Worm (Caenorhabditis elegans) whole organism, L4 larva: ENCODE results near the gene ZK643.5.

Experiments
- F10B5.3 ChIP-seq: sonication (generic microtip); optimal IDR thresholded peaks from 2 replicates; lab custom pipeline; 2016; ENCODE audit warnings: mild to moderate bottlenecking, missing genetic modification characterization, missing compliant biosample characterization
- R02D3.7 ChIP-seq: fragments of 150-350 bp; sonication (generic microtip); optimal IDR thresholded peaks from 3 replicates; lab custom pipeline; 2014; ENCODE audit warnings: missing biosample characterization, missing genetic modification characterization
- T20F7.1 ChIP-seq: fragments of 200-800 bp; sonication (Bioruptor generic); optimal IDR thresholded peaks from 2 replicates; lab custom pipeline; 2018; ENCODE audit warnings: mild to moderate bottlenecking, missing genetic modification characterization, missing compliant biosample characterization
- Y105C5A.15 ChIP-seq: fragments of 200-800 bp; sonication (Bioruptor generic); IDR thresholded peaks from 2 replicates; pipeline ENCODE4 v1.3.6; 2022; ENCODE audit warnings: missing genetic modification characterization, missing compliant biosample characterization
- Y48G9A.11 ChIP-seq: fragments of 200-800 bp; sonication (Bioruptor generic); IDR thresholded peaks from 2 replicates; pipeline ENCODE4 v1.3.6; 2022; ENCODE audit warnings: missing genetic modification reagents, missing genetic modification characterization, missing compliant biosample characterization
- Y5F2A.4 ChIP-seq: fragments of 200-800 bp; sonication (Bioruptor generic); optimal IDR thresholded peaks from 2 replicates; lab custom pipeline; 2018; ENCODE audit warnings: mild to moderate bottlenecking, missing genetic modification characterization, missing compliant biosample characterization
- aly-2 ChIP-seq: sonication (generic microtip); optimal IDR thresholded peaks from 2 replicates; lab custom pipeline; 2018; ENCODE audit warnings: missing biosample characterization, missing genetic modification characterization
- ama-1 ChIP-seq: fragments of 150-350 bp; optimal IDR thresholded peaks from 2 replicates; lab custom pipeline; 2014; ENCODE audit warnings: inconsistent platforms, mixed read lengths
- attf-4 ChIP-seq: sonication (generic microtip); optimal IDR thresholded peaks from 3 replicates; lab custom pipeline; 2017; ENCODE audit warnings: missing biosample characterization, missing genetic modification characterization
- ceh-20 ChIP-seq: fragments of 200-800 bp; sonication (Bioruptor generic); IDR thresholded peaks from 2 replicates; pipeline ENCODE4 v1.3.6; 2022; ENCODE audit warnings: missing genetic modification reagents, missing genetic modification characterization, missing compliant biosample characterization
- ceh-44 ChIP-seq: fragments of 200-800 bp; sonication (Bioruptor generic); IDR thresholded peaks from 2 replicates; pipeline ENCODE4 v1.3.6; 2022; ENCODE audit warnings: missing genetic modification reagents, missing genetic modification characterization, missing compliant biosample characterization
- ceh-82 ChIP-seq: sonication (generic microtip); optimal IDR thresholded peaks from 2 replicates; lab custom pipeline; 2017; ENCODE audit warnings: missing biosample characterization, missing genetic modification characterization
- ctbp-1 ChIP-seq: fragments of 200-800 bp; sonication (Bioruptor generic); IDR thresholded peaks from 2 replicates; pipeline ENCODE4 v1.3.6; 2022; ENCODE audit warnings: missing genetic modification reagents, missing genetic modification characterization, missing compliant biosample characterization
- daf-12 ChIP-seq: fragments of 150-350 bp; optimal IDR thresholded peaks from 2 replicates; lab custom pipeline; 2014; ENCODE audit warnings: missing biosample characterization, missing genetic modification reagents, missing genetic modification characterization
- dpl-1 ChIP-seq: fragments of 150-350 bp; optimal IDR thresholded peaks from 2 replicates; lab custom pipeline; 2014; ENCODE audit warnings: missing biosample characterization, missing genetic modification reagents, missing genetic modification characterization
- dve-1 ChIP-seq: sonication (generic microtip); optimal IDR thresholded peaks from 2 replicates; lab custom pipeline; 2017; ENCODE audit warnings: antibody characterized with exemption, mild to moderate bottlenecking, missing genetic modification characterization, missing compliant biosample characterization; ENCODE audit not compliant: insufficient read depth
- egl-27 ChIP-seq: sonication (generic microtip); optimal IDR thresholded peaks from 3 replicates; lab custom pipeline; 2017; ENCODE audit warnings: missing biosample characterization, missing genetic modification reagents, missing genetic modification characterization
- egl-43 ChIP-seq: fragments of 200-800 bp; sonication (Bioruptor generic); IDR thresholded peaks from 2 replicates; pipeline ENCODE4 v1.3.6; 2022; ENCODE audit warnings: missing genetic modification reagents, missing genetic modification characterization, missing compliant biosample characterization
- fkh-10 ChIP-seq: fragments of 150-350 bp; optimal IDR thresholded peaks from 2 replicates; lab custom pipeline; 2014; ENCODE audit warnings: missing biosample characterization, missing genetic modification reagents, missing genetic modification characterization
- fos-1 ChIP-seq: fragments of 150-350 bp; optimal IDR thresholded peaks from 2 replicates; lab custom pipeline; 2014; ENCODE audit warnings: missing biosample characterization, missing genetic modification characterization
- gei-8 ChIP-seq: fragments of 200-800 bp; sonication (Bioruptor generic); optimal IDR thresholded peaks from 2 replicates; lab custom pipeline; 2018; ENCODE audit warnings: mild to moderate bottlenecking, missing genetic modification characterization, missing compliant biosample characterization
- hlh-30 ChIP-seq: sonication (generic microtip); optimal IDR thresholded peaks from 2 replicates; lab custom pipeline; 2017; ENCODE audit warnings: antibody characterized with exemption, mild to moderate bottlenecking, missing genetic modification characterization, missing compliant biosample characterization; ENCODE audit not compliant: insufficient read depth
- jun-1 ChIP-seq: fragments of 150-350 bp; optimal IDR thresholded peaks from 2 replicates; lab custom pipeline; 2014; ENCODE audit warnings: missing biosample characterization, missing genetic modification reagents, missing genetic modification characterization
- lim-7 ChIP-seq: fragments of 200-800 bp; sonication (Bioruptor generic); IDR thresholded peaks from 2 replicates; pipeline ENCODE4 v1.3.6; 2022; ENCODE audit warnings: missing genetic modification characterization, missing compliant biosample characterization
- lin-13 ChIP-seq: fragments of 150-350 bp; optimal IDR thresholded peaks from 2 replicates; lab custom pipeline; 2014; ENCODE audit warnings: missing biosample characterization, missing genetic modification reagents, missing genetic modification characterization
- lin-15B ChIP-seq: fragments of 150-350 bp; sonication (generic microtip); optimal IDR thresholded peaks from 3 replicates; lab custom pipeline; 2014; ENCODE audit warnings: missing biosample characterization, missing genetic modification characterization
- lin-38 ChIP-seq: fragments of 200-800 bp; sonication (Bioruptor generic); IDR thresholded peaks from 2 replicates; pipeline ENCODE4 v1.3.6; 2022; ENCODE audit warnings: missing genetic modification reagents, missing genetic modification characterization, missing compliant biosample characterization
- lir-3 ChIP-seq: sonication (generic microtip); optimal IDR thresholded peaks from 2 replicates; lab custom pipeline; 2016; ENCODE audit warnings: mild to moderate bottlenecking, missing genetic modification characterization, missing compliant biosample characterization
- lsy-2 ChIP-seq, 2 experiments: fragments of 150-350 bp in 1 of 2; sonication (generic microtip) in 1 of 2; optimal IDR thresholded peaks; 2 replicates each; lab custom pipeline; 2014 to 2017; ENCODE audit warnings: missing biosample characterization in 2 of 2, missing genetic modification characterization in 2 of 2
- mdt-29 ChIP-seq: fragments of 200-800 bp; sonication (Bioruptor generic); IDR thresholded peaks from 2 replicates; pipeline ENCODE4 v1.3.6; 2022; ENCODE audit warnings: missing genetic modification reagents, missing genetic modification characterization, missing compliant biosample characterization
- mep-1 ChIP-seq: fragments of 150-350 bp; sonication (generic microtip); optimal IDR thresholded peaks from 3 replicates; lab custom pipeline; 2014; ENCODE audit warnings: missing biosample characterization, missing genetic modification characterization
- nhr-11 ChIP-seq: fragments of 150-350 bp; optimal IDR thresholded peaks from 2 replicates; lab custom pipeline; 2014; ENCODE audit warnings: missing biosample characterization, missing genetic modification characterization
- nhr-111 ChIP-seq: fragments of 200-800 bp; sonication (Bioruptor generic); optimal IDR thresholded peaks from 2 replicates; lab custom pipeline; 2018; ENCODE audit warnings: mild to moderate bottlenecking, missing genetic modification characterization, missing compliant biosample characterization
- nhr-237 ChIP-seq: sonication (generic microtip); optimal IDR thresholded peaks from 2 replicates; lab custom pipeline; 2017; ENCODE audit warnings: missing biosample characterization, missing genetic modification characterization
- nhr-25 ChIP-seq: sonication (generic microtip); optimal IDR thresholded peaks from 2 replicates; lab custom pipeline; 2017; ENCODE audit warnings: missing genetic modification characterization, mild to moderate bottlenecking, missing compliant biosample characterization, antibody characterized with exemption, moderate library complexity, borderline replicate concordance; ENCODE audit not compliant: insufficient read depth
- nhr-28 ChIP-seq: fragments of 150-350 bp; optimal IDR thresholded peaks from 2 replicates; lab custom pipeline; 2014; ENCODE audit warnings: missing biosample characterization, missing genetic modification characterization
- nhr-42 ChIP-seq: fragments of 200-800 bp; sonication (Bioruptor generic); IDR thresholded peaks from 2 replicates; pipeline ENCODE4 v1.3.6; 2022; ENCODE audit warnings: missing genetic modification characterization, missing compliant biosample characterization
- nhr-6 ChIP-seq: fragments of 150-350 bp; optimal IDR thresholded peaks from 2 replicates; lab custom pipeline; 2014; ENCODE audit warnings: missing biosample characterization, missing genetic modification characterization
- nhr-76 ChIP-seq: fragments of 150-350 bp; optimal IDR thresholded peaks from 2 replicates; lab custom pipeline; 2014; ENCODE audit warnings: missing biosample characterization, missing genetic modification characterization
- pqm-1 ChIP-seq: sonication (generic microtip); optimal IDR thresholded peaks from 2 replicates; lab custom pipeline; 2017; ENCODE audit warnings: missing biosample characterization, missing genetic modification characterization
- sdz-12 ChIP-seq: fragments of 200-800 bp; sonication (Bioruptor generic); optimal IDR thresholded peaks from 2 replicates; lab custom pipeline; 2018; ENCODE audit warnings: mild to moderate bottlenecking, missing genetic modification characterization, missing compliant biosample characterization
- skn-1 ChIP-seq: fragments of 150-350 bp; optimal IDR thresholded peaks from 2 replicates; lab custom pipeline; 2014; ENCODE audit warnings: missing biosample characterization, missing genetic modification characterization
- snpc-1.2 ChIP-seq: fragments of 200-800 bp; sonication (Bioruptor generic); IDR thresholded peaks from 2 replicates; pipeline ENCODE4 v1.3.6; 2022; ENCODE audit warnings: missing genetic modification reagents, missing genetic modification characterization, missing compliant biosample characterization
- snpc-4 ChIP-seq: fragments of 150-350 bp; optimal IDR thresholded peaks from 2 replicates; lab custom pipeline; 2014; ENCODE audit warnings: missing biosample characterization, missing genetic modification characterization
- spr-3 ChIP-seq: fragments of 200-800 bp; sonication (Bioruptor generic); optimal IDR thresholded peaks from 2 replicates; lab custom pipeline; 2018; ENCODE audit warnings: mild to moderate bottlenecking, missing genetic modification characterization, missing compliant biosample characterization
- unc-130 ChIP-seq: sonication (generic microtip); optimal IDR thresholded peaks from 2 replicates; lab custom pipeline; 2016; ENCODE audit warnings: missing genetic modification reagents, missing genetic modification characterization, missing compliant biosample characterization
- zip-11 ChIP-seq: fragments of 200-800 bp; sonication (Bioruptor generic); IDR thresholded peaks from 2 replicates; pipeline ENCODE4 v1.3.6; 2022; ENCODE audit warnings: missing genetic modification characterization, missing compliant biosample characterization
- zip-2 ChIP-seq: fragments of 150-350 bp; optimal IDR thresholded peaks from 2 replicates; lab custom pipeline; 2014; ENCODE audit warnings: missing biosample characterization, missing genetic modification characterization

The ZK643.5 gene

ce11 chrIII:8946285-8946684, 9.7 kb downstream of the ZK643.5 start:
- TF ChIP-seq fkh-10 (peak; percentile 52), nhr-111 (GFP tag; lab: Kevin White, UChicago) (no peak), mdt-29 (GFP tag; lab: Robert Waterston, UW) (no peak), nhr-6 (tag; lab: Kevin White, UChicago) (no peak)
- TF ChIP-seq, all 104 proteins: peak for 1

ce11 chrIII:8944357-8944756, 11.6 kb downstream of the ZK643.5 start, which contains the start of gene dhrr-1:
Gene dhrr-1 (plus strand): TSS chrIII:8944657.
- TF ChIP-seq nhr-25 (tag; lab: Kevin White, UChicago) (no peak), aly-2 (no peak), lin-15B (no peak), Y5F2A.4 (GFP tag; lab: Kevin White, UChicago) (no peak), dpl-1 (GFP tag; lab: Kevin White, UChicago) (no peak), ceh-44 (GFP tag; lab: Robert Waterston, UW) (no peak), spr-3 (GFP tag; lab: Kevin White, UChicago) (no peak)

DNA sequence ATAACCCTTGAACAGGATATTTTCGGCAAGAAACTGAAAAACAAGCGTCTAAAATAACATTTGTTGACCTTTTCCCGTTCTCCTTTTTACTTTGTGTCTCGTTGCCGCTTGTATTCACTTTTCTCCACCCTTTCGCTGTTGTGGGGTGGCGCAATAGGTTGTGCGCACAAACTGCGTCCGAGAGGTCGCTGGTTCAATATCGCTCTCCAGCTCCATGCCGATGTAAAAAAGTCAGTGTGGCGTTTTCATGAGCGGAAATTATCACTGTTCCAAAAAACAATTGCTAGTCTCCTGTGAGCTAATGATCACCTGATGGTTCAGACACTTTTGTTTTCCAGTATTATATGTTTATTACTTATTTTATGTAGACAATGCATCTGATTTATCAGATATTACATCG, 18.4 kb downstream of the ZK643.5 start:
- no peak for TF ChIP-seq snpc-1.2 (GFP tag; lab: Robert Waterston, UW)
- TF ChIP-seq daf-12 (tag; lab: Kevin White, UChicago) = no peak
- TF ChIP-seq lsy-2 (tag; optimal IDR thresholded peaks at IDR 0.05; lab: Kevin White, UChicago) = peak in 1 of 2 experiments; percentile 74
- peak; percentile 62 for TF ChIP-seq gei-8 (GFP tag; lab: Kevin White, UChicago)
- TF ChIP-seq hlh-30 (tag; lab: Kevin White, UChicago) = peak; percentile 63
- TF ChIP-seq egl-27 = no peak
- no peak for TF ChIP-seq ceh-82 (tag; lab: Kevin White, UChicago)
- peak; percentile 94 for TF ChIP-seq lim-7
- no peak for TF ChIP-seq snpc-4 (tag; lab: Kevin White, UChicago)
- peak; percentile 44 for TF ChIP-seq sdz-12
- no peak for TF ChIP-seq zip-2 (tag; lab: Kevin White, UChicago)
- TF ChIP-seq T20F7.1 = peak; percentile 77
- TF ChIP-seq attf-4 = no peak
- peak; percentile 56 for TF ChIP-seq unc-130 (GFP tag; lab: Kevin White, UChicago)
- TF ChIP-seq egl-43 (GFP tag; lab: Robert Waterston, UW) = no peak; the same call in 1 of the 2 replicates
- no peak for TF ChIP-seq nhr-76 (tag; lab: Kevin White, UChicago)
- peak; percentile 73 for TF ChIP-seq lin-13 (GFP tag; lab: Kevin White, UChicago)
- peak; percentile 45 for TF ChIP-seq nhr-111 (GFP tag; lab: Kevin White, UChicago)
- TF ChIP-seq dve-1 (tag; lab: Kevin White, UChicago) = no peak
- TF ChIP-seq lir-3 (tag; lab: Kevin White, UChicago) = peak; percentile 61
- no peak; the same call in 1 of the 2 replicates for TF ChIP-seq lin-38 (GFP tag; lab: Robert Waterston, UW)
- TF ChIP-seq nhr-237 (tag; lab: Kevin White, UChicago) = no peak
- TF ChIP-seq mep-1 (tag; lab: Kevin White, UChicago) = peak; percentile 76
- peak; percentile 7 for TF ChIP-seq F10B5.3 (tag; lab: Kevin White, UChicago)
- peak; percentile 62; the same call in 1 of the 2 replicates for TF ChIP-seq nhr-42
- TF ChIP-seq skn-1 (tag; lab: Kevin White, UChicago) = no peak
- TF ChIP-seq ceh-44 (GFP tag; lab: Robert Waterston, UW) = peak; percentile 74; the same call in 1 of the 2 replicates
- no peak for TF ChIP-seq pqm-1
- TF ChIP-seq ctbp-1 (GFP tag; lab: Robert Waterston, UW) = peak; percentile 89
- TF ChIP-seq fkh-10 = no peak
- no peak for TF ChIP-seq ama-1
- TF ChIP-seq R02D3.7 (tag; lab: Kevin White, UChicago) = no peak
- peak; percentile 21; the same call in 1 of the 2 replicates for TF ChIP-seq Y105C5A.15 (GFP tag; lab: Robert Waterston, UW)
- TF ChIP-seq nhr-28 (tag; lab: Kevin White, UChicago) = peak; percentile 47
- TF ChIP-seq nhr-6 (tag; lab: Kevin White, UChicago) = no peak
- TF ChIP-seq jun-1 = peak; percentile 21
- TF ChIP-seq nhr-11 (tag; lab: Kevin White, UChicago) = peak; percentile 10
- TF ChIP-seq zip-11 (GFP tag; lab: Robert Waterston, UW) = no peak
- no peak; the same call in 1 of the 2 replicates for TF ChIP-seq ceh-20 (GFP tag; lab: Robert Waterston, UW)
- peak; percentile 53; the same call in 1 of the 2 replicates for TF ChIP-seq Y48G9A.11 (GFP tag; lab: Robert Waterston, UW)
- no peak for TF ChIP-seq fos-1 (tag; lab: Kevin White, UChicago)
